Fruit fly (Drosophila melanogaster): Measurements from ENCODE around the gene CG32638.

CG32638 gene

dm6 chrX:13112238-13112829, 16.3 kb downstream of the CG32638 start, which contains the start of gene Chpf (continued):
- TF ChIP-seq mld (GFP tag; IDR thresholded peaks at IDR 0.05; ENCODE audit: partially characterized antibody) (peak; percentile 59; the same call in 2 of the 3 replicates), Dll (GFP tag; IDR thresholded peaks at IDR 0.05; ENCODE audit: partially characterized antibody) (peak; percentile 74; the same call in 3 of the 4 replicates), wdn (GFP tag; IDR thresholded peaks at IDR 0.05) (no peak), Gug (GFP tag; IDR thresholded peaks at IDR 0.05) (peak; percentile 4; the same call in 1 of the 4 replicates), CG17186 (GFP tag; optimal IDR thresholded peaks at IDR 0.05) (peak; percentile 7), Mrtf (GFP tag; IDR thresholded peaks at IDR 0.05) (no peak), CG11723 (GFP tag; optimal IDR thresholded peaks at IDR 0.05) (no peak), CG42726 (GFP tag; IDR thresholded peaks at IDR 0.05; ENCODE audit: partially characterized antibody) (peak; percentile 81), CG30403 (GFP tag; optimal IDR thresholded peaks at IDR 0.05) (no peak), Meics (GFP tag; optimal IDR thresholded peaks at IDR 0.05) (no peak), CG8359 (GFP tag; optimal IDR thresholded peaks at IDR 0.05; ENCODE audit: borderline replicate concordance) (no peak), p53 (GFP tag; optimal IDR thresholded peaks at IDR 0.05) (no peak), CG4328 (GFP tag; optimal IDR thresholded peaks at IDR 0.05) (no peak), CG9797 (GFP tag; optimal IDR thresholded peaks at IDR 0.05) (peak; percentile 3), tup (GFP tag; optimal IDR thresholded peaks at IDR 0.05) (no peak), Fer3 (tag; optimal IDR thresholded peaks at IDR 0.05) (no peak), CG6765 (GFP tag; optimal IDR thresholded peaks at IDR 0.05) (no peak), CG12236 (GFP tag; optimal IDR thresholded peaks at IDR 0.05) (no peak), Bdp1 (GFP tag; optimal IDR thresholded peaks at IDR 0.05) (no peak), CG3407 (GFP tag; optimal IDR thresholded peaks at IDR 0.05) (no peak), CG1792 (GFP tag; optimal IDR thresholded peaks at IDR 0.05) (no peak), z (GFP tag; IDR thresholded peaks at IDR 0.05) (no peak), CG12391 (tag; optimal IDR thresholded peaks at IDR 0.05) (no peak), CG12219 (GFP tag; optimal IDR thresholded peaks at IDR 0.05) (no peak), chn (GFP tag; optimal IDR thresholded peaks at IDR 0.05) (peak; percentile 30), CG1603 (tag; optimal IDR thresholded peaks at IDR 0.05) (peak; percentile 32), CG2116 (GFP tag; optimal IDR thresholded peaks at IDR 0.05) (peak; percentile 63), ci (GFP tag; IDR thresholded peaks at IDR 0.05) (peak; percentile 26; the same call in 1 of the 3 replicates), amos (GFP tag; IDR thresholded peaks at IDR 0.05; ENCODE audit: partially characterized antibody) (peak; percentile 87), dysf (GFP tag; IDR thresholded peaks at IDR 0.05) (no peak), CG1832 (GFP tag; optimal IDR thresholded peaks at IDR 0.05) (no peak), Opbp (GFP tag; IDR thresholded peaks at IDR 0.05; ENCODE audit: partially characterized antibody) (peak; percentile 84), pzg (GFP tag; optimal IDR thresholded peaks at IDR 0.05) (peak; percentile 53), H2.0 (GFP tag; IDR thresholded peaks at IDR 0.05) (no peak), row (GFP tag; IDR thresholded peaks at IDR 0.05) (peak; percentile 46; the same call in 2 of the 3 replicates), CG10979 (tag; optimal IDR thresholded peaks at IDR 0.05) (no peak), cwo (GFP tag; optimal IDR thresholded peaks at IDR 0.05) (no peak), trh (GFP tag; optimal IDR thresholded peaks at IDR 0.05) (no peak), dmrt99B (tag; optimal IDR thresholded peaks at IDR 0.05) (no peak), peb (GFP tag; IDR thresholded peaks at IDR 0.05) (no peak), chinmo (GFP tag; IDR thresholded peaks at IDR 0.05; ENCODE audit: partially characterized antibody) (peak; percentile 88; the same call in 3 of the 4 replicates), Bgb (GFP tag; IDR thresholded peaks at IDR 0.05; ENCODE audit: partially characterized antibody) (peak; percentile 90), trem (tag; optimal IDR thresholded peaks at IDR 0.05) (peak; percentile 17), mam (GFP tag; optimal IDR thresholded peaks at IDR 0.05) (peak; percentile 27), salm (tag; optimal IDR thresholded peaks at IDR 0.05) (no peak), sc (optimal IDR thresholded peaks at IDR 0.05) (no peak), sc (GFP tag; optimal IDR thresholded peaks at IDR 0.05) (no peak), Xrp1 (GFP tag; IDR thresholded peaks at IDR 0.05) (no peak), CG7271 (tag; optimal IDR thresholded peaks at IDR 0.05) (no peak)
